Worm (Caenorhabditis elegans) whole organism, early embryonic: ENCODE data around the gene nrde-2.

Experiments
- B0310.2 ChIP-seq: sonication (generic microtip); optimal IDR thresholded peaks from 2 replicates; lab custom pipeline; 2016; ENCODE audit warnings: mild to moderate bottlenecking, missing genetic modification characterization, missing compliant biosample characterization
- F13C5.2 ChIP-seq: sonication (generic microtip); optimal IDR thresholded peaks from 2 replicates; lab custom pipeline; 2017; ENCODE audit warnings: mild to moderate bottlenecking, missing genetic modification characterization, inconsistent platforms, missing compliant biosample characterization
- aly-1 ChIP-seq: sonication (generic microtip); optimal IDR thresholded peaks from 2 replicates; lab custom pipeline; 2016; ENCODE audit warnings: missing genetic modification characterization, missing compliant biosample characterization
- ama-1 ChIP-seq: fragments of 150-350 bp; optimal IDR thresholded peaks from 2 replicates; lab custom pipeline; 2014
- ceh-13 ChIP-seq: fragments of 200-800 bp; sonication (Bioruptor generic); optimal IDR thresholded peaks from 2 replicates; lab custom pipeline; 2018; ENCODE audit warnings: mild to moderate bottlenecking, missing genetic modification characterization, missing compliant biosample characterization
- ceh-36 ChIP-seq: sonication (generic microtip); optimal IDR thresholded peaks from 2 replicates; lab custom pipeline; 2016; ENCODE audit warnings: missing genetic modification characterization, inconsistent platforms, missing compliant biosample characterization
- ets-7 ChIP-seq: sonication (generic microtip); optimal IDR thresholded peaks from 2 replicates; lab custom pipeline; 2016; ENCODE audit warnings: missing genotype, missing genetic modification characterization, missing compliant biosample characterization
- flt-1 ChIP-seq: fragments of 200-800 bp; sonication (Bioruptor generic); IDR thresholded peaks from 2 replicates; pipeline ENCODE4 v1.3.6; 2022; ENCODE audit warnings: missing genetic modification characterization, missing compliant biosample characterization
- hmbx-1 ChIP-seq: sonication (generic microtip); optimal IDR thresholded peaks from 2 replicates; lab custom pipeline; 2016; ENCODE audit warnings: mild to moderate bottlenecking, missing genetic modification characterization, missing compliant biosample characterization
- hmg-4 ChIP-seq: fragments of 200-800 bp; sonication (Bioruptor generic); optimal IDR thresholded peaks from 2 replicates; lab custom pipeline; 2018; ENCODE audit warnings: mild to moderate bottlenecking, missing genetic modification characterization, missing compliant biosample characterization
- hnd-1 ChIP-seq: sonication (generic microtip); optimal IDR thresholded peaks from 2 replicates; lab custom pipeline; 2016; ENCODE audit warnings: missing genetic modification characterization, missing compliant biosample characterization
- pes-1 ChIP-seq: fragments of 200-800 bp; sonication (Bioruptor generic); IDR thresholded peaks from 2 replicates; pipeline ENCODE4 v1.3.6; 2022; ENCODE audit warnings: missing genetic modification reagents, missing genetic modification characterization, missing compliant biosample characterization
- scrt-1 ChIP-seq: fragments of 200-800 bp; sonication (Bioruptor generic); IDR thresholded peaks from 2 replicates; pipeline ENCODE4 v1.3.6; 2022; ENCODE audit warnings: missing genetic modification characterization, missing compliant biosample characterization
- sea-1 ChIP-seq: fragments of 200-800 bp; sonication (Bioruptor generic); conservative IDR thresholded peaks from 2 replicates; pipeline ENCODE4 v1.3.6; 2022; ENCODE audit warnings: missing genetic modification characterization, missing compliant biosample characterization
- tbx-11 ChIP-seq: fragments of 200-800 bp; sonication (Bioruptor generic); IDR thresholded peaks from 2 replicates; pipeline ENCODE4 v1.3.6; 2022; ENCODE audit warnings: missing genetic modification characterization, missing compliant biosample characterization
- tbx-37 ChIP-seq: fragments of 200-800 bp; sonication (Bioruptor generic); conservative IDR thresholded peaks from 2 replicates; pipeline ENCODE4 v1.3.6; 2022; ENCODE audit warnings: missing genetic modification reagents, missing genetic modification characterization, missing compliant biosample characterization
- tra-4 ChIP-seq: sonication (generic microtip); optimal IDR thresholded peaks from 2 replicates; lab custom pipeline; 2017; ENCODE audit warnings: missing genetic modification characterization, missing compliant biosample characterization

nrde-2 gene

ce11 chrII:10221627-10222026, 25.8 kb downstream of the nrde-2 start:
- TF ChIP-seq hmbx-1 (tag; lab: Kevin White, UChicago) (no peak), ets-7 (no peak), tbx-37 (no peak), tra-4 (tag; lab: Kevin White, UChicago) (no peak), F13C5.2 (tag; lab: Kevin White, UChicago) (no peak), aly-1 (tag; lab: Kevin White, UChicago) (no peak), ama-1 (lab: Kevin White, UChicago) (no peak), ceh-13 (GFP tag; lab: Kevin White, UChicago) (no peak), hmg-4 (no peak), scrt-1 (no peak), sea-1 (no peak), B0310.2 (tag; lab: Kevin White, UChicago) (no peak), flt-1 (GFP tag; lab: Robert Waterston, UW) (no peak), ceh-36 (tag; lab: Kevin White, UChicago) (no peak), hnd-1 (tag; lab: Kevin White, UChicago) (no peak), pes-1 (GFP tag; lab: Robert Waterston, UW) (no peak), tbx-11 (GFP tag; lab: Robert Waterston, UW) (no peak)

DNA sequence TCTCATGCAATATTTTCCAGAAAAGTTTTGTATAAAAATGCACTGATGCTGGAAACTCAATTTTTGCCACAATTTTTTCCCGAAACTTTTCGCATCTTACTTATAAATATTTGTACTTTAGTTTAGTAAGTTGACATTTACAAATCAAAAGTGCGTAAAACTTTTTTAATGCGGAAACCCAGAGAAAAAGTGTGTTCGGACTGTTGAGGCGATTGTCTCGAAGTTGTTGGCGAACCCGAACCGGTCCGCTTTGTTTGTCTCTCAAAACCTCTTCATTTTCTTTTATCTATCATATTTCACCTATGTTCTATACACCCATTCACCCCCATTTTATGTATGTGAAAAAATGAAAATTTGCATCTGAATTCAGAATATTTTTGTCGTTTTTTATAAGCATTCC, 26.8 kb downstream of the nrde-2 start:
- TF ChIP-seq F13C5.2 (tag; lab: Kevin White, UChicago) (no peak), ama-1 (lab: Kevin White, UChicago) (no peak), tra-4 (tag; lab: Kevin White, UChicago) (no peak), aly-1 (tag; lab: Kevin White, UChicago) (no peak)

DNA sequence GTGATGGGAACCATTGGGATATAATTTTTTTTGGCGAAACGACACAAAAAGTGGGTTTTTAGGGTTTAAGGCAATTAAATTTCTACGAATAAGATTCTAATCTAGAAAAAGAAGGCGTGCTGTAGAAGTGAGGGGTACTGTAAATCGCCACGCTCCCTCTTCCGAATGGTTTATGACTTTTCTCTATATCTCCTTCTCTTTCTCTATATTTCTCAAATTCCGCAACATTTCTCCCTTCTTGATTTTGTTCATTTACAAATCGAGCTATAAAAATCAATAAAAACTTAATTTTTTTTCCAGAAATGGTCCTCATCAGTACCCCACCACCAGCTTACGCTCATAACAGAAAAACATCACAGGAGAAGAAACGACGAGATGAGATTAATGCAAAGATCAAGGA, 29.3 kb downstream of the nrde-2 start, which contains the start of gene ref-1:
Gene ref-1 (plus strand): TSS at position 301 of the 400 bp plus-strand sequence.
- no peak for TF ChIP-seq ceh-36 (tag; lab: Kevin White, UChicago)
- no peak for TF ChIP-seq hmbx-1 (tag; lab: Kevin White, UChicago)
- TF ChIP-seq pes-1 (GFP tag; lab: Robert Waterston, UW) = no peak
- no peak for TF ChIP-seq ceh-13 (GFP tag; lab: Kevin White, UChicago)
- TF ChIP-seq aly-1 (tag; lab: Kevin White, UChicago) = no peak
- TF ChIP-seq tbx-37 = no peak
- no peak for TF ChIP-seq sea-1
- no peak for TF ChIP-seq F13C5.2 (tag; lab: Kevin White, UChicago)
- no peak for TF ChIP-seq ets-7
- no peak for TF ChIP-seq hnd-1 (tag; lab: Kevin White, UChicago)
- TF ChIP-seq tra-4 (tag; lab: Kevin White, UChicago) = no peak
- no peak for TF ChIP-seq B0310.2 (tag; lab: Kevin White, UChicago)
- TF ChIP-seq hmg-4 = no peak
- no peak for TF ChIP-seq flt-1 (GFP tag; lab: Robert Waterston, UW)
- no peak for TF ChIP-seq scrt-1
- TF ChIP-seq ama-1 (lab: Kevin White, UChicago) = no peak
- no peak for TF ChIP-seq tbx-11 (GFP tag; lab: Robert Waterston, UW)

DNA sequence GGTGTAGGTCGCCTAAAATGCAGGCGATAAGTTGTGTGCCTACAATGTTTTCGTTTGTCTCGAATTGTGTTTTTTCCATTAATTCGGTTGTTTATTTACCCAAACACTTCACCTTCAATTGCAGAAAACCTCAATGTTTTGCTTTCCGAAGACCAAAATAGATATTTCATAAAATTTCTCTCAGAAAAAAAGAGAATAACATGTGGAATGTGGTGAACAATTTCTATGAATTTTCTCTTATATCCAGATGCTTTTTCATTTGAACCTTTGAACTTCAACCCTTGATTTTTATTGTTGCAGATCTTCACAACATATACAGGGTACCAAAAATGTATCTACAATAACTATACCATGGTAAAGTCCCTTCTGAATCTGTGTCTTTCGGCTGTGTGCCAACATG, 41.0 kb downstream of the nrde-2 start, which contains the start of gene T01E8.1:
Gene T01E8.1 (plus strand): TSS at position 301 of the 400 bp plus-strand sequence.
- TF ChIP-seq hmbx-1 (tag; lab: Kevin White, UChicago) (no peak), B0310.2 (tag; lab: Kevin White, UChicago) (no peak), tbx-11 (GFP tag; lab: Robert Waterston, UW) (no peak), aly-1 (tag; lab: Kevin White, UChicago) (no peak), hmg-4 (no peak), ets-7 (no peak), scrt-1 (no peak), ceh-36 (tag; lab: Kevin White, UChicago) (no peak), tra-4 (tag; lab: Kevin White, UChicago) (no peak), pes-1 (GFP tag; lab: Robert Waterston, UW) (no peak), F13C5.2 (tag; lab: Kevin White, UChicago) (no peak), ama-1 (lab: Kevin White, UChicago) (no peak), sea-1 (no peak), flt-1 (GFP tag; lab: Robert Waterston, UW) (no peak), tbx-37 (no peak), hnd-1 (tag; lab: Kevin White, UChicago) (no peak), ceh-13 (GFP tag; lab: Kevin White, UChicago) (no peak)

- TF ChIP-seq scrt-1 = no peak
Observed at ce11 chrII:10204428-10205049, 42.9 kb downstream of the nrde-2 start.

DNA sequence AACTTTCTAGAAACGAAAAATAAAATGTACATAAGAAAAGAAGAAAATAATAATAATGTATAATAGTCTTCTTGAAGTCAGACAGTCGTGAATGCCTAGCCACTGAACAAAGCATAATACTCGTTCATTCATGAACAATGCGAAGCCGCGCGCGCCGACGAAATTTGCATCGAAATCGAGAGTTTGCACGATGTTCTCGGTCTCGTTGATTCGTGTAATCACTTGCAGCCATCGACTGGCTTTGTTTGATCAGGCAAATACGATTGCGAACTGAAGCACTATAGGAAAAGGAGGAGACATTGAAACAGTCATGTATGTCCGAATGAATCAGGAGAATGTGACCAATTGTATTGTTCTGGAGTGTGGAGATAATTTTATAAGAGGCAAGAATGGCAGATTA, 43.7 kb downstream of the nrde-2 start:
- TF ChIP-seq ets-7 (no peak), pes-1 (GFP tag; lab: Robert Waterston, UW) (no peak), ceh-13 (GFP tag; lab: Kevin White, UChicago) (no peak), ceh-36 (tag; lab: Kevin White, UChicago) (no peak), aly-1 (tag; lab: Kevin White, UChicago) (no peak), F13C5.2 (tag; lab: Kevin White, UChicago) (no peak), hmbx-1 (tag; lab: Kevin White, UChicago) (no peak), ama-1 (lab: Kevin White, UChicago) (no peak), tbx-11 (GFP tag; lab: Robert Waterston, UW) (no peak), tra-4 (tag; lab: Kevin White, UChicago) (no peak), hmg-4 (no peak), flt-1 (GFP tag; lab: Robert Waterston, UW) (no peak), scrt-1 (no peak), sea-1 (no peak), hnd-1 (tag; lab: Kevin White, UChicago) (no peak), tbx-37 (no peak)

ce11 chrII:10203067-10203466, 44.4 kb downstream of the nrde-2 start:
- TF ChIP-seq tbx-11 (GFP tag; lab: Robert Waterston, UW) (no peak), F13C5.2 (tag; lab: Kevin White, UChicago) (no peak), ama-1 (lab: Kevin White, UChicago) (no peak), tra-4 (tag; lab: Kevin White, UChicago) (no peak), B0310.2 (tag; lab: Kevin White, UChicago) (no peak), scrt-1 (no peak), flt-1 (GFP tag; lab: Robert Waterston, UW) (no peak), pes-1 (GFP tag; lab: Robert Waterston, UW) (no peak)
